Fruit fly (Drosophila melanogaster) whole organism, prepupa: ENCODE measurements around the gene Rh4.

Experiments used
- Hr39 ChIP-seq: fragments of 200-800 bp; sonication (Bioruptor generic); optimal IDR thresholded peaks from 2 replicates; lab custom pipeline; 2016; ENCODE audit warnings: missing biosample characterization, missing genetic modification characterization
- fkh ChIP-seq: fragments of 200-800 bp; sonication (Bioruptor generic); optimal IDR thresholded peaks from 3 replicates; lab custom pipeline; 2017; ENCODE audit warnings: missing biosample characterization, mild to moderate bottlenecking, missing genetic modification characterization, moderate library complexity

- TF ChIP-seq Hr39 (GFP tag; lab: Kevin White, UChicago) (no peak), fkh (GFP tag; lab: Kevin White, UChicago) (no peak)
These were observed 37.1 kb downstream of the Rh4 start for dm6 chr3L:16825195-16825594.
